Worm (Caenorhabditis elegans) whole organism, mixed stage, embryonic: ENCODE data around the gene F29B9.1.

Experiments used
- M03D4.4 ChIP-seq: sonication (generic microtip); optimal IDR thresholded peaks from 2 replicates; lab custom pipeline; 2017; ENCODE audit warnings: mild to moderate bottlenecking, missing genetic modification characterization, missing compliant biosample characterization
- ceh-39 ChIP-seq: fragments of 150-350 bp; optimal IDR thresholded peaks from 2 replicates; lab custom pipeline; 2014; ENCODE audit warnings: missing biosample characterization, missing genetic modification characterization
- ceh-43 ChIP-seq: fragments of 200-800 bp; sonication (Bioruptor generic); optimal IDR thresholded peaks from 2 replicates; lab custom pipeline; 2018; ENCODE audit warnings: mild to moderate bottlenecking, missing genetic modification characterization, moderate library complexity, missing compliant biosample characterization
- ceh-83 ChIP-seq: fragments of 200-800 bp; sonication (Bioruptor generic); optimal IDR thresholded peaks from 2 replicates; lab custom pipeline; 2018; ENCODE audit warnings: mild to moderate bottlenecking, missing genetic modification characterization, missing compliant biosample characterization
- ces-1 ChIP-seq: fragments of 150-350 bp; optimal IDR thresholded peaks from 2 replicates; lab custom pipeline; 2014; ENCODE audit warnings: missing biosample characterization, missing genetic modification reagents, missing genetic modification characterization
- cnd-1 ChIP-seq: fragments of 200-800 bp; sonication (Bioruptor generic); optimal IDR thresholded peaks from 2 replicates; lab custom pipeline; 2018; ENCODE audit warnings: mild to moderate bottlenecking, missing genetic modification characterization, missing compliant biosample characterization
- drap-1 ChIP-seq: fragments of 200-800 bp; sonication (Bioruptor generic); optimal IDR thresholded peaks from 3 replicates; lab custom pipeline; 2018; ENCODE audit warnings: mild to moderate bottlenecking, missing genetic modification characterization, missing compliant biosample characterization
- elt-1 ChIP-seq: sonication (generic microtip); optimal IDR thresholded peaks from 2 replicates; lab custom pipeline; 2017; ENCODE audit warnings: missing genetic modification characterization, mild to moderate bottlenecking, missing compliant biosample characterization, antibody characterized with exemption, moderate library complexity, borderline replicate concordance; ENCODE audit not compliant: insufficient read depth
- ham-2 ChIP-seq: fragments of 200-800 bp; sonication (Bioruptor generic); optimal IDR thresholded peaks from 2 replicates; lab custom pipeline; 2018; ENCODE audit warnings: mild to moderate bottlenecking, missing genetic modification characterization, missing compliant biosample characterization
- hlh-1 ChIP-seq: fragments of 150-350 bp; optimal IDR thresholded peaks from 2 replicates; lab custom pipeline; 2014; ENCODE audit warnings: missing biosample characterization, missing genetic modification reagents, missing genetic modification characterization
- lin-13 ChIP-seq: fragments of 150-350 bp; optimal IDR thresholded peaks from 2 replicates; lab custom pipeline; 2014; ENCODE audit warnings: missing biosample characterization, missing genetic modification characterization
- lin-32 ChIP-seq: fragments of 200-800 bp; sonication (Bioruptor generic); optimal IDR thresholded peaks from 2 replicates; lab custom pipeline; 2018; ENCODE audit warnings: mild to moderate bottlenecking, missing genetic modification characterization, missing compliant biosample characterization
- lsy-2 ChIP-seq: fragments of 150-350 bp; optimal IDR thresholded peaks from 2 replicates; lab custom pipeline; 2014; ENCODE audit warnings: missing biosample characterization, missing genetic modification characterization
- mep-1 ChIP-seq: fragments of 150-350 bp; optimal IDR thresholded peaks from 2 replicates; lab custom pipeline; 2017; ENCODE audit warnings: missing biosample characterization, missing genetic modification reagents, missing genetic modification characterization, inconsistent platforms
- mls-2 ChIP-seq: sonication (generic microtip); optimal IDR thresholded peaks from 2 replicates; lab custom pipeline; 2016; ENCODE audit warnings: mild to moderate bottlenecking, missing genetic modification characterization, moderate library complexity, missing compliant biosample characterization
- nhr-12 ChIP-seq: fragments of 150-350 bp; optimal IDR thresholded peaks from 2 replicates; lab custom pipeline; 2014; ENCODE audit warnings: missing biosample characterization, missing genetic modification characterization
- nhr-2 ChIP-seq: fragments of 150-350 bp; optimal IDR thresholded peaks from 2 replicates; lab custom pipeline; 2014; ENCODE audit warnings: missing biosample characterization, missing genetic modification characterization
- nhr-237 ChIP-seq: fragments of 150-350 bp; optimal IDR thresholded peaks from 2 replicates; lab custom pipeline; 2014; ENCODE audit warnings: missing biosample characterization, missing genetic modification characterization
- nhr-28 ChIP-seq: fragments of 150-350 bp; optimal IDR thresholded peaks from 2 replicates; lab custom pipeline; 2014; ENCODE audit warnings: missing biosample characterization, missing genetic modification characterization
- nhr-76 ChIP-seq: sonication (generic microtip); optimal IDR thresholded peaks from 2 replicates; lab custom pipeline; 2017; ENCODE audit warnings: missing biosample characterization, missing genetic modification characterization
- pha-4 ChIP-seq: fragments of 150-350 bp; optimal IDR thresholded peaks from 2 replicates; lab custom pipeline; 2018; ENCODE audit warnings: missing biosample characterization, missing genetic modification reagents, missing genetic modification characterization
- sem-2 ChIP-seq: fragments of 200-800 bp; sonication (Bioruptor generic); optimal IDR thresholded peaks from 2 replicates; lab custom pipeline; 2018; ENCODE audit warnings: mild to moderate bottlenecking, missing genetic modification characterization, missing compliant biosample characterization
- snpc-4 ChIP-seq: fragments of 150-350 bp; optimal IDR thresholded peaks from 2 replicates; lab custom pipeline; 2014; ENCODE audit warnings: missing biosample characterization, missing genetic modification characterization
- sptf-1 ChIP-seq: sonication (generic microtip); optimal IDR thresholded peaks from 2 replicates; lab custom pipeline; 2017; ENCODE audit warnings: mild to moderate bottlenecking, missing genetic modification characterization, moderate library complexity, missing compliant biosample characterization
- tbx-8 ChIP-seq: fragments of 200-800 bp; sonication (Bioruptor generic); optimal IDR thresholded peaks from 2 replicates; lab custom pipeline; 2018; ENCODE audit warnings: mild to moderate bottlenecking, missing genetic modification characterization, moderate library complexity, missing compliant biosample characterization
- unc-120 ChIP-seq: sonication (generic microtip); optimal IDR thresholded peaks from 2 replicates; lab custom pipeline; 2017; ENCODE audit warnings: missing genetic modification characterization, missing compliant biosample characterization; ENCODE audit not compliant: poor library complexity, severe bottlenecking
- unc-39 ChIP-seq: fragments of 150-350 bp; optimal IDR thresholded peaks from 2 replicates; lab custom pipeline; 2014; ENCODE audit warnings: missing biosample characterization, missing genetic modification characterization
- unc-62 ChIP-seq: fragments of 150-350 bp; optimal IDR thresholded peaks from 2 replicates; lab custom pipeline; 2014; ENCODE audit warnings: missing biosample characterization, missing genetic modification reagents, missing genetic modification characterization

F29B9.1 gene

DNA sequence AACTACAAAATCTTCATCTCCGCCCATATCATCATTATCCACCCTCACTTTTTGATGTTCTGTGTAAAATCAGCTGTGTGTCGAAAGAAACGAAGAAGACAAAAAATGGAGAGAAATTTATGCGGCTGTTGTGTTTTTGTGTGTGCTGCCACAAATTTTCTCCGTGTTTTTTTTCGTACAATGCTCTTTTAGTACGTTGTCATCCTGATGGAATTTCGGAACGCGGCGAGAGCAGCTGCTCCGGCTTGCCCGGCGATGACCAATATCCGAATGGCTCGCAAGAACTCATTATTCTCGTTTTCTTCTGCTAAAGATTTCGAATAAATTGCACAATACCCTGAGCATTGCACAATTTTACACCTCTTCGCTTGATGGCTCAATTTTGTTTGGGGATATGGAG is 25.8 kb upstream of the F29B9.1 start:
- peak; percentile 62 for TF ChIP-seq hlh-1 (tag; lab: Kevin White, UChicago)
- no peak for TF ChIP-seq lin-32
- TF ChIP-seq unc-62, result peak; percentile 18
- TF ChIP-seq unc-120 (tag; lab: Kevin White, UChicago), result peak; percentile 74
- TF ChIP-seq cnd-1 (tag; lab: Kevin White, UChicago), result no peak
- TF ChIP-seq, all 35 proteins: peak for 3

DNA sequence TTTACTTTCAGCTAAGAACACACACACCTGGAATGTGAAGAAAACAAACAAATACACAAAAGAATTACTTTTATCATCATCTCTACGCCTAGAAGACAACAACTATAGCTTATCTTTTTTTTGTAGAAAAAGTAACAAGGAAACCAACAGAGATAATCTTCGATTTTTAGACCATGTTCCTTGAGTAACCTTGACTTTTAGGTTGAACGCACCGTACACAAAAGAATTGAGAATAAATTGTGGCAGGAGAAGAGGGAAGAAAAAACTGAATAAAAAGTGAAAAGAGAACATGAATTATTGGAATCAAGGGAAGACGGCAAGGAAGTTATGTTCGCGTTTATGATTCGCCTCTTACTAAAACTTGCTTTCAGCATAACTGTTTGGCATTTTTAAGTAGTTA is 24.2 kb upstream of the F29B9.1 start:
- TF ChIP-seq ceh-43 (GFP tag; lab: Kevin White, UChicago) (no peak), nhr-237 (tag; lab: Kevin White, UChicago) (no peak), drap-1 (GFP tag; lab: Kevin White, UChicago) (no peak), hlh-1 (tag; lab: Kevin White, UChicago) (no peak), ham-2 (GFP tag; lab: Kevin White, UChicago) (no peak), ceh-39 (tag; lab: Kevin White, UChicago) (no peak), lsy-2 (tag; lab: Kevin White, UChicago) (no peak), snpc-4 (tag; lab: Kevin White, UChicago) (no peak), ces-1 (GFP tag; lab: Kevin White, UChicago) (no peak), unc-39 (tag; lab: Kevin White, UChicago) (no peak)

DNA sequence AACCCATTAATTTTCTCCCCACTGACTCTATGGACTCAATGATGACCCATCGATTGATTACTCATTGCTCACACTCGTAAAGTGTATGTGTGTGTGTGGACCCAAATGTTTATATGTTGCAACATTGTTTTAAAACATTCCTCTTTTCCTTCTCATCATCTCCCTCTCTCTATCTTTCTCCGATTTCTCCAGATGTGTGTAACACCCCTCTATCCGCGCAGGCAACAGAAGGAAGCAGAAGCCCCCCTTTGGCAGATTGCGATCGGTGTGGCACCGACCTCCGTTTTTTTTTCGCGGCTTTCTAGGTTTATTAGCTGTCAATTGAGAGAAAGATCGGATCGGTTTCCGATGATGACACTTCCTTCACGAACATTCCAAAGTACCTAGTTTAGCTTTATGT is 21.6 kb upstream of the F29B9.1 start:
- peak; percentile 47 for TF ChIP-seq ham-2 (GFP tag; lab: Kevin White, UChicago)
- no peak for TF ChIP-seq unc-39 (tag; lab: Kevin White, UChicago)
- TF ChIP-seq ceh-83, result no peak
- no peak for TF ChIP-seq lin-13
- TF ChIP-seq unc-120 (tag; lab: Kevin White, UChicago), result peak; percentile 67
- TF ChIP-seq, all 35 proteins: peak for 2

DNA sequence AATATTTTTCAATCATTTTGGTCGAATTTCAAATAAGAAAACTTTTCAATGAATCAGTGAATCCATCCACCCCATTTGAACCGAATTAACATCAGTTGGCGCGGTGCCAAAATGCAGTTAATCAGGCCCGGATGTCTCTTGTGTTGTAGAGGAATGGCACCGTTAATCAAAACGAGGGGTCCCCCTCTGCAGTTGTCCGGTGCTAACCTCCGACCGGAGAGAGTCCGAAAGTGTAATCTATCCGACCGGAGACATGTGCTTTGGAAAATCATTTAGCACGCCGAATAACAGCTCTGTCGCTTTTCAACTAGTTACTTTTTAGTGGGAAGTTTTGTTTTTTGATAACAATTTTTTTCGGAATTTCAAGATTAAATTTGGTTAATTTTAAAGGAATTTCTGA is 19.9 kb upstream of the F29B9.1 start:
- TF ChIP-seq ceh-39 (tag; lab: Kevin White, UChicago) (no peak), hlh-1 (tag; lab: Kevin White, UChicago) (peak; percentile 52)

DNA sequence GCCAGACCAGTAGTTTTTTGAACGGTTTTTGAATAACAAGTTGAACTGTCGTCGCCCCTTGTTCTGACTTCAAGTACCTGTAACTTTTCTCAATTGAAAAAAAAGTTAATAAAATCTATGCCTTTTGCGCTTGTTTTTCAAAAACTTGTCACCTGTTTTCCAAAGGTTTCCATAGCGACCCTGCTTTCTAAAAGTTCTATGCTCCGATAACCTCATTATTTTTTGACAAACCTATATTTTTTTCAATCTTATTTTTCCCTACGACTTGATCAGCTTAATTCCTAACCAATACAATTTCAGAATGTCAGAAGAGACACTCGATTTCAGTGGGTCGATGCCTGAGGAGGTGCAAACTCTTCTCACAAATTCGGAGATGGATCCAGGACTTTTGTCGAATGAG is 17.8 kb upstream of the F29B9.1 start, which contains the start of gene F29B9.8:
Gene F29B9.8 (plus strand): TSS at position 301 of the 400 bp plus-strand sequence.
- TF ChIP-seq drap-1 (GFP tag; lab: Kevin White, UChicago) (no peak), ceh-43 (GFP tag; lab: Kevin White, UChicago) (no peak), cnd-1 (tag; lab: Kevin White, UChicago) (no peak), nhr-76 (no peak), snpc-4 (tag; lab: Kevin White, UChicago) (no peak)
- TF ChIP-seq, all 35 proteins: peak for 0

DNA sequence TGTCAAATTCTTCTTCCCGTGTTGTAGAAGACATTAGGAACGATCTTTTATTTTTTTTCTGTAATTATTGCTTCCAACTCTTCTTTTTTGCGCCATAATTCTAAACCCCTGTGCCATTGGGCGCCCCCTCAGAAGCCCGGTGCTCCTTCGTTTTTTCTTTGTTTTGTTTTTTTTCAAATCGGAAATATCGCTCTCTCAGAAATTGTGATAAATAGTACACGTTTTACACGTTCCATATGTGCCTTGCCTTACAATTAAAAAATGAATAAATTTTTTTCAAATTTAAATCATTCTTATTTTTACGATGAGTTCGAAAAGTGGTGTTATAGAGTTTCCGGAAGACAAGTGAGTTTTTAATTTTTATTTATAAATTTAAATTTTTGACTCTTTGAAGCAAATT is 15.7 kb upstream of the F29B9.1 start, which contains the start of gene F29B9.7:
Gene F29B9.7 (plus strand): TSS at position 301 of the 400 bp plus-strand sequence.
- TF ChIP-seq M03D4.4 (tag; lab: Kevin White, UChicago) (no peak), nhr-28 (tag; lab: Kevin White, UChicago) (no peak), nhr-12 (tag; lab: Kevin White, UChicago) (no peak), snpc-4 (tag; lab: Kevin White, UChicago) (no peak)

DNA sequence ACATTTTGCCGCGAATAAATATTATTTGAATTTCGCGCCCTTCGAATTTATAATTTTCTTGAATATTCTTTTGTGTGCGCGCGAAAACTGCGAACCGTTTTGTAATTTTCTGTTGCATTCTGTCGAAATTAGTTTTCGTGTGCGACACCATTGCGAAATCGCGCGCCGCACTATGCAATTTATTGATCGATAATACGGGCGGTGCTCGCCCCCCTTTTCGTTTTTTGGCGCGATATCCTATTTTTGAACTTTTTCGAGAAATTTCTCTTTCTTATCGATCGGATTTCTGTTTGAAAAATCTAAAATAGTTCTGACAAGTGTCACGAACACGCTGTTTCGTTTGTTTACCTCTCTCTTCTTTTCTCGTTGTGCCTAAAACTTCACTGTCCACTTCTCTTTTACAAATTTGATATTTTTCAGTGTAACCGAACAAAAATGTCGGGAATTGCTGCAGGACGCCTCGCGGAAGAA is 14.5 kb upstream of the F29B9.1 start, which contains the start of gene ubc-9:
Gene ubc-9 (plus strand): TSS at position 421 of the 471 bp plus-strand sequence.
- TF ChIP-seq nhr-2 (tag; lab: Kevin White, UChicago) (no peak), ceh-39 (tag; lab: Kevin White, UChicago) (peak; percentile 94), pha-4 (tag; lab: Kevin White, UChicago) (peak; percentile 48), nhr-237 (tag; lab: Kevin White, UChicago) (peak; percentile 40), sptf-1 (tag; lab: Kevin White, UChicago) (peak; percentile 27), lin-13 (peak; percentile 34), cnd-1 (tag; lab: Kevin White, UChicago) (peak; percentile 38), unc-120 (tag; lab: Kevin White, UChicago) (peak; percentile 33), unc-62 (no peak), drap-1 (GFP tag; lab: Kevin White, UChicago) (no peak), tbx-8 (GFP tag; lab: Kevin White, UChicago) (no peak), sem-2 (GFP tag; lab: Kevin White, UChicago) (no peak), lsy-2 (tag; lab: Kevin White, UChicago) (peak; percentile 57), ceh-43 (GFP tag; lab: Kevin White, UChicago) (peak; percentile 9), ham-2 (GFP tag; lab: Kevin White, UChicago) (no peak), mls-2 (tag; lab: Kevin White, UChicago) (peak; percentile 60), mep-1 (tag; lab: Kevin White, UChicago) (peak; percentile 78), ces-1 (GFP tag; lab: Kevin White, UChicago) (peak; percentile 65), unc-39 (tag; lab: Kevin White, UChicago) (no peak), elt-1 (tag; lab: Kevin White, UChicago) (no peak)
